Fruit fly (Drosophila melanogaster) whole organism, embryonic: ENCODE data around the gene Acn.

Source experiments
- ATbp ChIP-seq: fragments of 200-800 bp; sonication (Bioruptor generic); optimal IDR thresholded peaks from 2 replicates; lab custom pipeline; 2017; ENCODE audit warnings: missing biosample characterization, mild to moderate bottlenecking, missing genetic modification characterization, missing genetic modification reagents
- Atf-2 ChIP-seq: fragments of 200-800 bp; sonication (Bioruptor generic); optimal IDR thresholded peaks from 2 replicates; lab custom pipeline; 2016; ENCODE audit warnings: missing biosample characterization, missing genetic modification characterization
- Atf6 ChIP-seq: fragments of 200-800 bp; sonication (Bioruptor generic); IDR thresholded peaks from 2 replicates; pipeline ENCODE4 v1.3.6; 2022; ENCODE audit warnings: missing biosample characterization, missing genetic modification characterization
- C15 ChIP-seq: fragments of 200-800 bp; sonication (Bioruptor generic); IDR thresholded peaks from 3 replicates; pipeline ENCODE4 v1.3.6; 2022; ENCODE audit warnings: missing biosample characterization, missing genetic modification characterization
- CG10543 ChIP-seq: fragments of 200-800 bp; sonication (Bioruptor generic); optimal IDR thresholded peaks from 3 replicates; lab custom pipeline; 2017; ENCODE audit warnings: missing biosample characterization, mild to moderate bottlenecking, missing genetic modification characterization, moderate library complexity
- CG11093 ChIP-seq: fragments of 200-800 bp; sonication (Bioruptor generic); IDR thresholded peaks from 3 replicates; pipeline ENCODE4 v1.3.6; 2022; ENCODE audit warnings: missing biosample characterization, missing genetic modification characterization
- CG12071 ChIP-seq: fragments of 200-800 bp; sonication (Bioruptor generic); optimal IDR thresholded peaks from 3 replicates; lab custom pipeline; 2018; ENCODE audit warnings: missing biosample characterization, mild to moderate bottlenecking, missing genetic modification characterization
- CG12391 ChIP-seq: fragments of 200-800 bp; sonication (Bioruptor generic); optimal IDR thresholded peaks from 3 replicates; lab custom pipeline; 2018; ENCODE audit warnings: missing biosample characterization, mild to moderate bottlenecking, missing genetic modification characterization, moderate library complexity
- CG13296 ChIP-seq: fragments of 200-800 bp; sonication (Bioruptor generic); optimal IDR thresholded peaks from 3 replicates; lab custom pipeline; 2018; ENCODE audit warnings: missing biosample characterization, mild to moderate bottlenecking, missing genetic modification characterization
- CG15011 ChIP-seq: fragments of 200-800 bp; sonication (Bioruptor generic); optimal IDR thresholded peaks from 3 replicates; lab custom pipeline; 2018; ENCODE audit warnings: missing biosample characterization, mild to moderate bottlenecking, missing genetic modification characterization
- CG18599 ChIP-seq: fragments of 200-800 bp; sonication (Bioruptor generic); optimal IDR thresholded peaks from 3 replicates; lab custom pipeline; 2017; ENCODE audit warnings: missing biosample characterization, missing genetic modification characterization, mild to moderate bottlenecking, moderate library complexity, missing genetic modification reagents
- CG18619 ChIP-seq: fragments of 200-800 bp; sonication (Bioruptor generic); optimal IDR thresholded peaks from 3 replicates; lab custom pipeline; 2017; ENCODE audit warnings: missing biosample characterization, mild to moderate bottlenecking, missing genetic modification characterization
- CG2116 ChIP-seq: fragments of 200-800 bp; sonication (Bioruptor generic); optimal IDR thresholded peaks from 3 replicates; lab custom pipeline; 2018; ENCODE audit warnings: missing biosample characterization, mild to moderate bottlenecking, missing genetic modification characterization
- CG31441 ChIP-seq: fragments of 200-800 bp; sonication (Bioruptor generic); IDR thresholded peaks from 2 replicates; pipeline ENCODE4 v1.3.6; 2022; ENCODE audit warnings: missing biosample characterization, missing genetic modification characterization
- CG34376 ChIP-seq: fragments of 200-800 bp; sonication (Bioruptor generic); optimal IDR thresholded peaks from 2 replicates; lab custom pipeline; 2018; ENCODE audit warnings: missing biosample characterization, mild to moderate bottlenecking, missing genetic modification characterization
- CG4328 ChIP-seq: fragments of 200-800 bp; sonication (Bioruptor generic); optimal IDR thresholded peaks from 3 replicates; lab custom pipeline; 2017; ENCODE audit warnings: missing biosample characterization, missing genetic modification reagents, missing genetic modification characterization
- CG6254 ChIP-seq: fragments of 200-800 bp; sonication (Bioruptor generic); optimal IDR thresholded peaks from 3 replicates; lab custom pipeline; 2017; ENCODE audit warnings: mild to moderate bottlenecking, missing biosample characterization, missing genetic modification reagents, missing genetic modification characterization
- CG7928 ChIP-seq: fragments of 200-800 bp; sonication (Bioruptor generic); optimal IDR thresholded peaks from 2 replicates; lab custom pipeline; 2017; ENCODE audit warnings: missing biosample characterization, mild to moderate bottlenecking, missing genetic modification characterization
- CG8924 ChIP-seq: fragments of 200-800 bp; optimal IDR thresholded peaks from 3 replicates; lab custom pipeline; 2019; ENCODE audit warnings: missing biosample characterization, mild to moderate bottlenecking, missing genetic modification characterization, moderate library complexity
- CG9215 ChIP-seq: fragments of 200-800 bp; sonication (Bioruptor generic); IDR thresholded peaks from 2 replicates; pipeline ENCODE4 v1.3.6; 2022; ENCODE audit warnings: missing biosample characterization, missing genetic modification characterization
- D19B ChIP-seq: fragments of 200-800 bp; sonication (Bioruptor generic); optimal IDR thresholded peaks from 2 replicates; lab custom pipeline; 2017; ENCODE audit warnings: missing biosample characterization, mild to moderate bottlenecking, missing genetic modification characterization
- Deaf1 ChIP-seq: fragments of 200-800 bp; optimal IDR thresholded peaks from 3 replicates; lab custom pipeline; 2019; ENCODE audit warnings: missing biosample characterization, mild to moderate bottlenecking, missing genetic modification characterization, moderate library complexity
- Dek ChIP-seq: fragments of 200-800 bp; sonication (Bioruptor generic); optimal IDR thresholded peaks from 3 replicates; lab custom pipeline; 2019; ENCODE audit warnings: missing biosample characterization, mild to moderate bottlenecking, missing genetic modification characterization, moderate library complexity
- Dfd ChIP-seq, 2 experiments: fragments of >200 bp; optimal IDR thresholded peaks; 2 replicates each; lab custom pipeline; 2017; ENCODE audit warnings: missing biosample characterization in 2 of 2, missing genetic modification characterization in 2 of 2
- HLHmδ ChIP-seq: fragments of 200-800 bp; sonication (Bioruptor generic); optimal IDR thresholded peaks from 2 replicates; lab custom pipeline; 2018; ENCODE audit warnings: missing biosample characterization, mild to moderate bottlenecking, missing genetic modification characterization, moderate library complexity
- Hmx ChIP-seq: fragments of 200-800 bp; sonication (Bioruptor generic); optimal IDR thresholded peaks from 2 replicates; lab custom pipeline; 2016; ENCODE audit warnings: missing biosample characterization, missing genetic modification characterization
- Hr78 ChIP-seq, 2 experiments: fragments of 200-800 bp in 1 of 2; fragments of >200 bp in 1 of 2; sonication (Bioruptor generic) in 1 of 2; optimal IDR thresholded peaks; 2 replicates each; lab custom pipeline; 2017 to 2019; ENCODE audit warnings: missing biosample characterization in 2 of 2, missing genetic modification characterization in 2 of 2, mild to moderate bottlenecking in 1 of 2, moderate library complexity in 1 of 2
- MBD-R2 ChIP-seq: fragments of 200-800 bp; sonication (Bioruptor generic); IDR thresholded peaks from 2 replicates; pipeline ENCODE4 v1.3.6; 2022; ENCODE audit warnings: missing biosample characterization, missing genetic modification characterization
- Scr ChIP-seq: fragments of 200-800 bp; sonication (Bioruptor generic); IDR thresholded peaks from 2 replicates; pipeline ENCODE4 v1.3.6; 2022; ENCODE audit warnings: missing biosample characterization, missing genetic modification characterization; ENCODE audit not compliant: partially characterized antibody
- Taf1 ChIP-seq: fragments of 200-800 bp; sonication (Bioruptor generic); IDR thresholded peaks from 2 replicates; pipeline ENCODE4 v1.3.6; 2022; ENCODE audit warnings: missing biosample characterization, missing genetic modification characterization
- Tbp ChIP-seq: fragments of >200 bp; optimal IDR thresholded peaks from 2 replicates; lab custom pipeline; 2018; ENCODE audit warnings: missing biosample characterization, missing genetic modification characterization
- ap ChIP-seq: fragments of 200-800 bp; sonication (Bioruptor generic); IDR thresholded peaks from 2 replicates; pipeline ENCODE4 v1.3.6; 2022; ENCODE audit warnings: missing biosample characterization, missing genetic modification characterization
- ato ChIP-seq: fragments of 200-800 bp; sonication (Bioruptor generic); IDR thresholded peaks from 2 replicates; pipeline ENCODE4 v1.3.6; 2022; ENCODE audit warnings: missing biosample characterization, missing genetic modification characterization; ENCODE audit not compliant: partially characterized antibody
- br ChIP-seq: fragments of >200 bp; optimal IDR thresholded peaks from 2 replicates; lab custom pipeline; 2017
- bsh ChIP-seq, 2 experiments: fragments of 200-800 bp; sonication (Bioruptor generic); optimal IDR thresholded peaks; 2 replicates each; lab custom pipeline; 2017 to 2018; ENCODE audit warnings: mild to moderate bottlenecking in 2 of 2, missing biosample characterization in 2 of 2, missing genetic modification characterization in 2 of 2, moderate library complexity in 1 of 2
- cad ChIP-seq: fragments of >200 bp; optimal IDR thresholded peaks from 2 replicates; lab custom pipeline; 2017; ENCODE audit warnings: missing biosample characterization, missing genetic modification characterization
- corto ChIP-seq: fragments of 200-800 bp; sonication (Bioruptor generic); optimal IDR thresholded peaks from 2 replicates; lab custom pipeline; 2016; ENCODE audit warnings: missing biosample characterization, mild to moderate bottlenecking, missing genetic modification characterization, moderate library complexity
- fu2 ChIP-seq: fragments of 200-800 bp; sonication (Bioruptor generic); optimal IDR thresholded peaks from 2 replicates; lab custom pipeline; 2016; ENCODE audit warnings: missing biosample characterization, missing genetic modification characterization
- gem ChIP-seq: fragments of 200-800 bp; sonication (Bioruptor generic); optimal IDR thresholded peaks from 2 replicates; lab custom pipeline; 2019; ENCODE audit warnings: missing biosample characterization, mild to moderate bottlenecking, missing genetic modification characterization, moderate library complexity
- jing ChIP-seq: fragments of 200-800 bp; sonication (Bioruptor generic); optimal IDR thresholded peaks from 2 replicates; lab custom pipeline; 2018; ENCODE audit warnings: missing biosample characterization, mild to moderate bottlenecking, missing genetic modification characterization
- ken ChIP-seq: fragments of 200-800 bp; sonication (Bioruptor generic); IDR thresholded peaks from 3 replicates; pipeline ENCODE4 v1.3.6; 2022; ENCODE audit warnings: missing biosample characterization, missing genetic modification characterization
- maf-S ChIP-seq: fragments of 200-800 bp; sonication (Bioruptor generic); optimal IDR thresholded peaks from 2 replicates; lab custom pipeline; 2016; ENCODE audit warnings: missing biosample characterization, missing genetic modification characterization
- repo ChIP-seq: fragments of 200-800 bp; sonication (Bioruptor generic); optimal IDR thresholded peaks from 2 replicates; lab custom pipeline; 2016; ENCODE audit warnings: missing biosample characterization, missing genetic modification characterization
- slp2 ChIP-seq: fragments of 200-800 bp; sonication (Bioruptor generic); optimal IDR thresholded peaks from 2 replicates; lab custom pipeline; 2016; ENCODE audit warnings: missing biosample characterization, missing genetic modification characterization
- sna ChIP-seq: fragments of 200-800 bp; sonication (Bioruptor generic); IDR thresholded peaks from 2 replicates; pipeline ENCODE4 v1.3.6; 2022; ENCODE audit warnings: missing biosample characterization, missing genetic modification characterization; ENCODE audit not compliant: partially characterized antibody
- stc ChIP-seq: fragments of 200-800 bp; sonication (Bioruptor generic); IDR thresholded peaks from 2 replicates; pipeline ENCODE4 v1.3.6; 2022; ENCODE audit warnings: missing biosample characterization, missing genetic modification characterization
- tx ChIP-seq: fragments of 200-800 bp; sonication (Bioruptor generic); optimal IDR thresholded peaks from 2 replicates; lab custom pipeline; 2016; ENCODE audit warnings: missing biosample characterization, missing genetic modification characterization
- unpg ChIP-seq: fragments of 200-800 bp; sonication (Bioruptor generic); optimal IDR thresholded peaks from 3 replicates; lab custom pipeline; 2018; ENCODE audit warnings: missing biosample characterization, mild to moderate bottlenecking, missing genetic modification characterization, moderate library complexity
- yki ChIP-seq: fragments of >200 bp; optimal IDR thresholded peaks from 3 replicates; lab custom pipeline; 2018
- zfh2 ChIP-seq: fragments of 200-800 bp; sonication (Bioruptor generic); optimal IDR thresholded peaks from 2 replicates; lab custom pipeline; 2016; ENCODE audit warnings: missing biosample characterization, missing genetic modification characterization

Gene Acn

dm6 chr2L:19026491-19027197 lies 18.5 kb upstream of the Acn start (continued):
- no peak for TF ChIP-seq MBD-R2 (GFP tag; lab: Robert Waterston, UW)
- no peak for TF ChIP-seq ap (GFP tag; lab: Robert Waterston, UW)
- peak; percentile 92 for TF ChIP-seq CG18599 (GFP tag; lab: Kevin White, UChicago)
- TF ChIP-seq maf-S (GFP tag; lab: Kevin White, UChicago) = no peak
- peak; percentile 77 for TF ChIP-seq CG13296 (GFP tag; lab: Kevin White, UChicago)
- TF ChIP-seq CG4328 (GFP tag; lab: Kevin White, UChicago) = peak; percentile 23
- no peak for TF ChIP-seq repo (GFP tag; lab: Kevin White, UChicago)
- TF ChIP-seq Hmx (GFP tag; lab: Kevin White, UChicago) = no peak
- TF ChIP-seq yki (lab: Kevin White, UChicago) = no peak
- TF ChIP-seq CG10543 (GFP tag; lab: Kevin White, UChicago) = peak; percentile 64
- no peak for TF ChIP-seq tx
- no peak for TF ChIP-seq Atf6 (GFP tag; lab: Robert Waterston, UW)
- peak; percentile 45 for TF ChIP-seq zfh2 (GFP tag; lab: Kevin White, UChicago)
- TF ChIP-seq CG11093 (GFP tag; lab: Robert Waterston, UW) = no peak
- TF ChIP-seq Scr (GFP tag; lab: Robert Waterston, UW) = no peak
- TF ChIP-seq CG9215 (GFP tag; lab: Robert Waterston, UW) = peak; percentile 46
- peak; percentile 48 for TF ChIP-seq ATbp
- 0 out of 3 replicates have a peak, but pooled peaks have one; percentile 16 for TF ChIP-seq ken (GFP tag; lab: Robert Waterston, UW)
- peak; percentile 58 for TF ChIP-seq Dek (tag; lab: Kevin White, UChicago)
- no peak for TF ChIP-seq corto (GFP tag; lab: Kevin White, UChicago)
- TF ChIP-seq CG2116 (GFP tag; lab: Kevin White, UChicago) = no peak
- peak; percentile 72 for TF ChIP-seq CG8924
- TF ChIP-seq CG7928 (GFP tag; lab: Kevin White, UChicago) = no peak
- TF ChIP-seq CG34376 (GFP tag; lab: Kevin White, UChicago) = peak; percentile 82
- TF ChIP-seq D19B (GFP tag; lab: Kevin White, UChicago) = peak; percentile 39
- TF ChIP-seq Atf-2 = no peak
- TF ChIP-seq CG12391 (tag; lab: Kevin White, UChicago) = peak; percentile 66
- TF ChIP-seq ato = no peak
- TF ChIP-seq cad = no peak
- no peak for TF ChIP-seq HLHmδ (GFP tag; lab: Kevin White, UChicago)
- TF ChIP-seq fu2 = no peak
- peak; percentile 46 for TF ChIP-seq CG15011 (GFP tag; lab: Kevin White, UChicago)
- no peak for TF ChIP-seq slp2
- no peak for TF ChIP-seq Dfd (GFP tag; optimal IDR thresholded peaks at IDR 0.05; lab: Kevin White, UChicago)
- TF ChIP-seq stc (GFP tag; lab: Robert Waterston, UW) = peak; percentile 22; the same call in 1 of the 2 replicates
- TF ChIP-seq CG6254 (GFP tag; lab: Kevin White, UChicago) = no peak
- no peak for TF ChIP-seq jing (GFP tag; lab: Kevin White, UChicago)
- no peak for TF ChIP-seq C15 (GFP tag; lab: Robert Waterston, UW)
- peak; percentile 44 for TF ChIP-seq unpg (GFP tag; lab: Kevin White, UChicago)
- TF ChIP-seq CG31441 (GFP tag; lab: Robert Waterston, UW) = peak; percentile 64
- no peak for TF ChIP-seq Taf1 (GFP tag; lab: Robert Waterston, UW)
- TF ChIP-seq gem = peak; percentile 72
- TF ChIP-seq CG18619 (GFP tag; lab: Kevin White, UChicago) = peak; percentile 60
- no peak for TF ChIP-seq sna (GFP tag; lab: Robert Waterston, UW)
- no peak for TF ChIP-seq br (lab: Kevin White, UChicago)
- no peak for TF ChIP-seq Tbp (GFP tag; lab: Kevin White, UChicago)
- TF ChIP-seq bsh (GFP tag; optimal IDR thresholded peaks at IDR 0.05; lab: Kevin White, UChicago) = peak in 1 of 2 experiments; percentile 28
- peak; percentile 25 for TF ChIP-seq CG12071 (GFP tag; lab: Kevin White, UChicago)
- no peak for TF ChIP-seq Hr78 (GFP tag; optimal IDR thresholded peaks at IDR 0.05; lab: Kevin White, UChicago)
- peak; percentile 64 for TF ChIP-seq Deaf1 (tag; lab: Kevin White, UChicago)
